Fruit fly (Drosophila melanogaster) whole organism, adult: ENCODE measurements around the gene CG11585.

Experiments
- CG11617 ChIP-seq: fragments of 200-800 bp; sonication (Bioruptor generic); optimal IDR thresholded peaks from 2 replicates; lab custom pipeline; 2017; ENCODE audit warnings: mild to moderate bottlenecking, missing biosample characterization, missing genetic modification reagents, missing genetic modification characterization
- CG12768 ChIP-seq: fragments of 200-800 bp; sonication (Bioruptor generic); optimal IDR thresholded peaks from 2 replicates; lab custom pipeline; 2017; ENCODE audit warnings: missing biosample characterization, missing genetic modification characterization, mild to moderate bottlenecking, moderate library complexity, missing genetic modification reagents
- CG14711 ChIP-seq: fragments of 200-800 bp; sonication (Bioruptor generic); optimal IDR thresholded peaks from 2 replicates; lab custom pipeline; 2018; ENCODE audit warnings: missing biosample characterization, mild to moderate bottlenecking, missing genetic modification characterization, moderate library complexity
- CG1620 ChIP-seq: fragments of 200-800 bp; sonication (Bioruptor generic); optimal IDR thresholded peaks from 2 replicates; lab custom pipeline; 2016; ENCODE audit warnings: missing biosample characterization, missing genetic modification characterization
- CG33017 ChIP-seq: fragments of 200-800 bp; sonication (Bioruptor generic); optimal IDR thresholded peaks from 2 replicates; lab custom pipeline; 2018; ENCODE audit warnings: missing biosample characterization, mild to moderate bottlenecking, missing genetic modification characterization, moderate library complexity
- CG5204 ChIP-seq: fragments of 200-800 bp; sonication (Bioruptor generic); optimal IDR thresholded peaks from 2 replicates; lab custom pipeline; 2016; ENCODE audit warnings: missing biosample characterization, missing genetic modification characterization
- CG7045 ChIP-seq: fragments of 200-800 bp; sonication (Bioruptor generic); optimal IDR thresholded peaks from 2 replicates; lab custom pipeline; 2017; ENCODE audit warnings: missing biosample characterization, mild to moderate bottlenecking, missing genetic modification characterization
- CG7101 ChIP-seq: fragments of 200-800 bp; sonication (Bioruptor generic); optimal IDR thresholded peaks from 2 replicates; lab custom pipeline; 2018; ENCODE audit warnings: missing biosample characterization, mild to moderate bottlenecking, missing genetic modification characterization, moderate library complexity
- Clk ChIP-seq: fragments of 200-800 bp; sonication (Bioruptor generic); optimal IDR thresholded peaks from 2 replicates; lab custom pipeline; 2017; ENCODE audit warnings: missing biosample characterization, missing genetic modification characterization
- Crg-1 ChIP-seq: fragments of 200-800 bp; sonication (Bioruptor generic); optimal IDR thresholded peaks from 2 replicates; lab custom pipeline; 2016; ENCODE audit warnings: missing biosample characterization, missing genetic modification characterization
- Hr96 ChIP-seq: fragments of 200-800 bp; sonication (Bioruptor generic); optimal IDR thresholded peaks from 2 replicates; lab custom pipeline; 2016; ENCODE audit warnings: missing biosample characterization, missing genetic modification characterization
- Mnt ChIP-seq: fragments of 200-800 bp; sonication (Bioruptor generic); optimal IDR thresholded peaks from 2 replicates; lab custom pipeline; 2016; ENCODE audit warnings: missing biosample characterization, mild to moderate bottlenecking, missing genetic modification characterization
- bab1 ChIP-seq: fragments of 200-800 bp; sonication (Bioruptor generic); optimal IDR thresholded peaks from 3 replicates; lab custom pipeline; 2019; ENCODE audit warnings: missing biosample characterization, mild to moderate bottlenecking, missing genetic modification characterization, moderate library complexity
- cic ChIP-seq: fragments of 200-800 bp; sonication (Bioruptor generic); optimal IDR thresholded peaks from 2 replicates; lab custom pipeline; 2017; ENCODE audit warnings: missing biosample characterization, mild to moderate bottlenecking, missing genetic modification characterization, moderate library complexity
- cnc ChIP-seq, 2 experiments: fragments of >200 bp; optimal IDR thresholded peaks; 2 replicates each; lab custom pipeline; 2017
- kay ChIP-seq: fragments of 200-800 bp; sonication (Bioruptor generic); peaks from one replicate; lab custom pipeline; 2016; ENCODE audit warnings: missing biosample characterization, missing genetic modification characterization, borderline replicate concordance
- ovo ChIP-seq: fragments of 200-800 bp; sonication (Bioruptor generic); optimal IDR thresholded peaks from 2 replicates; lab custom pipeline; 2016; ENCODE audit warnings: missing biosample characterization, missing genetic modification characterization
- pad ChIP-seq: fragments of 200-800 bp; sonication (Bioruptor generic); optimal IDR thresholded peaks from 3 replicates; lab custom pipeline; 2017; ENCODE audit warnings: missing biosample characterization, missing genetic modification characterization, mild to moderate bottlenecking, moderate library complexity, missing genetic modification reagents
- tj ChIP-seq: fragments of 200-800 bp; sonication (Bioruptor generic); optimal IDR thresholded peaks from 3 replicates; lab custom pipeline; 2017; ENCODE audit warnings: missing biosample characterization, mild to moderate bottlenecking, missing genetic modification characterization, moderate library complexity
- toe ChIP-seq: fragments of 200-800 bp; sonication (Bioruptor generic); optimal IDR thresholded peaks from 2 replicates; lab custom pipeline; 2016; ENCODE audit warnings: missing biosample characterization, missing genetic modification characterization

CG11585 gene

dm6 chrX:14216844-14217243 lies 27.5 kb downstream of the CG11585 start:
- TF ChIP-seq Crg-1 (GFP tag; lab: Kevin White, UChicago) (no peak), kay (no peak), CG7045 (no peak), CG11617 (GFP tag; lab: Kevin White, UChicago) (no peak), tj (GFP tag; lab: Kevin White, UChicago) (no peak), cnc (optimal IDR thresholded peaks at IDR 0.05; lab: Kevin White, UChicago) (no peak), Clk (GFP tag; lab: Kevin White, UChicago) (no peak), cic (GFP tag; lab: Kevin White, UChicago) (no peak), CG5204 (GFP tag; lab: Kevin White, UChicago) (no peak), CG14711 (no peak), toe (GFP tag; lab: Kevin White, UChicago) (no peak), CG12768 (GFP tag; lab: Kevin White, UChicago) (no peak), bab1 (GFP tag; lab: Kevin White, UChicago) (no peak)

- TF ChIP-seq Crg-1 (GFP tag; lab: Kevin White, UChicago) (no peak), pad (GFP tag; lab: Kevin White, UChicago) (peak; percentile 52), kay (no peak), CG7101 (tag; lab: Kevin White, UChicago) (peak; percentile 83), CG1620 (GFP tag; lab: Kevin White, UChicago) (peak; percentile 38), CG11617 (GFP tag; lab: Kevin White, UChicago) (peak; percentile 68), bab1 (GFP tag; lab: Kevin White, UChicago) (peak; percentile 92), CG7045 (peak; percentile 71), cnc (optimal IDR thresholded peaks at IDR 0.05; lab: Kevin White, UChicago) (no peak), CG33017 (tag; lab: Kevin White, UChicago) (peak; percentile 65), CG14711 (peak; percentile 86), ovo (GFP tag; lab: Kevin White, UChicago) (no peak), Mnt (GFP tag; lab: Kevin White, UChicago) (no peak), tj (GFP tag; lab: Kevin White, UChicago) (peak; percentile 23), toe (GFP tag; lab: Kevin White, UChicago) (peak; percentile 29), CG12768 (GFP tag; lab: Kevin White, UChicago) (peak; percentile 40), CG5204 (GFP tag; lab: Kevin White, UChicago) (no peak), Clk (GFP tag; lab: Kevin White, UChicago) (no peak), cic (GFP tag; lab: Kevin White, UChicago) (no peak), Hr96 (GFP tag; lab: Kevin White, UChicago) (peak; percentile 4)
These were observed 28.7 kb downstream of the CG11585 start for dm6 chrX:14218045-14218483.

- TF ChIP-seq Hr96 (GFP tag; lab: Kevin White, UChicago) (no peak), pad (GFP tag; lab: Kevin White, UChicago) (peak; percentile 51), bab1 (GFP tag; lab: Kevin White, UChicago) (peak; percentile 9), ovo (GFP tag; lab: Kevin White, UChicago) (peak; percentile 94)
These were observed 31.9 kb downstream of the CG11585 start for dm6 chrX:14221182-14221581.

- TF ChIP-seq CG7045 (no peak), tj (GFP tag; lab: Kevin White, UChicago) (peak; percentile 6)
These were observed 32.7 kb downstream of the CG11585 start for dm6 chrX:14221995-14222394.

dm6 chrX:14225665-14226064 lies 36.3 kb downstream of the CG11585 start, which contains the start of gene CG11674:
Gene CG11674, minus strand, starts transcription at chrX:14225879.
- TF ChIP-seq ovo (GFP tag; lab: Kevin White, UChicago) (peak; percentile 76), CG7045 (no peak), toe (GFP tag; lab: Kevin White, UChicago) (no peak), pad (GFP tag; lab: Kevin White, UChicago) (peak; percentile 55), tj (GFP tag; lab: Kevin White, UChicago) (no peak), CG12768 (GFP tag; lab: Kevin White, UChicago) (no peak)

dm6 chrX:14226093-14226492 lies 36.8 kb downstream of the CG11585 start, which contains the start of gene mRpL38:
Gene mRpL38, plus strand, starts transcription at chrX:14226289.
- TF ChIP-seq CG7045 (no peak), Hr96 (GFP tag; lab: Kevin White, UChicago) (no peak), CG11617 (GFP tag; lab: Kevin White, UChicago) (no peak), Crg-1 (GFP tag; lab: Kevin White, UChicago) (no peak), Mnt (GFP tag; lab: Kevin White, UChicago) (no peak), CG7101 (tag; lab: Kevin White, UChicago) (no peak), cnc (optimal IDR thresholded peaks at IDR 0.05; lab: Kevin White, UChicago) (no peak), ovo (GFP tag; lab: Kevin White, UChicago) (no peak), CG33017 (tag; lab: Kevin White, UChicago) (no peak), bab1 (GFP tag; lab: Kevin White, UChicago) (no peak), CG14711 (no peak), kay (no peak), toe (GFP tag; lab: Kevin White, UChicago) (no peak), CG1620 (GFP tag; lab: Kevin White, UChicago) (no peak), pad (GFP tag; lab: Kevin White, UChicago) (no peak), Clk (GFP tag; lab: Kevin White, UChicago) (no peak), CG5204 (GFP tag; lab: Kevin White, UChicago) (no peak), CG12768 (GFP tag; lab: Kevin White, UChicago) (no peak), tj (GFP tag; lab: Kevin White, UChicago) (no peak)
